Fruit fly (Drosophila melanogaster): ENCODE measurements around the gene Dysb.

The Dysb gene

dm6 chr3L:18890283-18891175, 23.0 kb downstream of the Dysb start, which contains the start of gene CG3961 (continued):
- TF ChIP-seq CG10462 (GFP tag; optimal IDR thresholded peaks at IDR 0.05) (peak; percentile 97), CG17328 (GFP tag; IDR thresholded peaks at IDR 0.05) (peak; percentile 92), H15 (GFP tag; IDR thresholded peaks at IDR 0.05) (peak; percentile 80), CG12942 (GFP tag; optimal IDR thresholded peaks at IDR 0.05) (peak; percentile 97), Rfx (GFP tag; IDR thresholded peaks at IDR 0.05) (peak; percentile 82; the same call in 1 of the 2 replicates), gfzf (GFP tag; optimal IDR thresholded peaks at IDR 0.05) (no peak), prd (optimal IDR thresholded peaks at IDR 0.05) (no peak), prd (GFP tag; IDR thresholded peaks at IDR 0.05) (peak; percentile 94), bsh (GFP tag; optimal IDR thresholded peaks at IDR 0.05) (peak; percentile 97 to 98), z (GFP tag; IDR thresholded peaks at IDR 0.05) (0 out of 3 replicates have a peak, but pooled peaks have one; percentile 10), bab2 (GFP tag; optimal IDR thresholded peaks at IDR 0.05) (peak; percentile 93), Hmx (GFP tag; optimal IDR thresholded peaks at IDR 0.05) (peak; percentile 77), CG17829 (tag; optimal IDR thresholded peaks at IDR 0.05) (peak; percentile 99), slou (GFP tag; optimal IDR thresholded peaks at IDR 0.05) (peak; percentile 91), cad (GFP tag; optimal IDR thresholded peaks at IDR 0.05) (no peak), sd (tag; optimal IDR thresholded peaks at IDR 0.05) (peak; percentile 90), CG5953 (GFP tag; IDR thresholded peaks at IDR 0.05) (no peak), CG2712 (tag; optimal IDR thresholded peaks at IDR 0.05) (peak; percentile 99), az2 (GFP tag; optimal IDR thresholded peaks at IDR 0.05) (peak; percentile 98), CG17612 (GFP tag; IDR thresholded peaks at IDR 0.05) (no peak), CG16863 (GFP tag; optimal IDR thresholded peaks at IDR 0.05) (peak; percentile 90), chn (GFP tag; optimal IDR thresholded peaks at IDR 0.05) (peak; percentile 92), CG11398 (GFP tag; optimal IDR thresholded peaks at IDR 0.05) (peak; percentile 73), h (optimal IDR thresholded peaks at IDR 0.05) (no peak), CG7928 (GFP tag; optimal IDR thresholded peaks at IDR 0.05) (peak; percentile 73), CG11723 (GFP tag; optimal IDR thresholded peaks at IDR 0.05) (peak; percentile 97), ash1 (GFP tag; optimal IDR thresholded peaks at IDR 0.05) (no peak), fd64A (GFP tag; optimal IDR thresholded peaks at IDR 0.05) (peak; percentile 90), Adf1 (GFP tag; IDR thresholded peaks at IDR 0.05) (peak; percentile 40), TFAM (GFP tag; optimal IDR thresholded peaks at IDR 0.05) (peak; percentile 88), Sry-β (GFP tag; optimal IDR thresholded peaks at IDR 0.05) (peak; percentile 72), ems (GFP tag; optimal IDR thresholded peaks at IDR 0.05) (peak; percentile 86), slp2 (GFP tag; optimal IDR thresholded peaks at IDR 0.05) (peak; percentile 84), Sry-δ (GFP tag; optimal IDR thresholded peaks at IDR 0.05) (peak; percentile 43), ttk (GFP tag; IDR thresholded peaks at IDR 0.05) (peak; percentile 94), Xbp1 (GFP tag; optimal IDR thresholded peaks at IDR 0.05) (peak; percentile 98), danr (GFP tag; IDR thresholded peaks at IDR 0.05) (peak; percentile 90), Dp (GFP tag; optimal IDR thresholded peaks at IDR 0.05) (peak; percentile 20), luna (GFP tag; optimal IDR thresholded peaks at IDR 0.05) (peak; percentile 59), CG14710 (tag; optimal IDR thresholded peaks at IDR 0.05) (peak; percentile 98), gt (GFP tag; IDR thresholded peaks at IDR 0.05) (peak; percentile 80), Sox102F (GFP tag; optimal IDR thresholded peaks at IDR 0.05) (peak; percentile 98), CG6654 (GFP tag; optimal IDR thresholded peaks at IDR 0.05) (peak; percentile 89), Dref (GFP tag; IDR thresholded peaks at IDR 0.05) (no peak), CG6254 (GFP tag; optimal IDR thresholded peaks at IDR 0.05) (peak; percentile 96), Hr3 (GFP tag; optimal IDR thresholded peaks at IDR 0.05) (peak; percentile 98), maf-S (GFP tag; optimal IDR thresholded peaks at IDR 0.05) (peak; percentile 79), mld (GFP tag; IDR thresholded peaks at IDR 0.05; ENCODE audit: partially characterized antibody) (no peak), CG14050 (GFP tag; IDR thresholded peaks at IDR 0.05) (peak; percentile 83), Sin3A (optimal IDR thresholded peaks at IDR 0.05) (no peak), CG14965 (GFP tag; optimal IDR thresholded peaks at IDR 0.05; ENCODE audit: borderline replicate concordance) (no peak)
